Worm (Caenorhabditis elegans): Measurements from ENCODE around the gene nhr-255.

nhr-255 gene

DNA sequence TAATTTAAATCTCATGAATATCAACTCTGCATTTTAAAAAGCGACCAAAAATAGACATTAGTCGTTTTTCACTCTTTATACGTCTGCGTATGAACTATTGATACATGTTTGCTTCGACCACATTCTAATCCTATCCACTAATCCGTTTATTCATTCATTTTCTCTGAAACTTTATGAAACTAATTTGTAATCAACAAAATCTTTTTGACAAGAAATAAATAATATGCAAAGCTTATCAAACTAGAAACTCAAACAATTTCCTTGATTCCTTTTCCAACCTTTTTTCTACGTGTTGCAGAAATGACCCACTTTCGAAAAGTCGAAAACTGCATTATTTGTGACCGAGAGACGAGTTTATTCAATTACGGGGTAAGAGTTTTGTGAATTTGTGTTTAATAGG lies at the start of gene nhr-255:
Gene nhr-255, plus strand, starts transcription at position 301 of the 400 bp plus-strand sequence.
- no peak for TF ChIP-seq pros-1 (tag; optimal IDR thresholded peaks at IDR 0.05)
- no peak for TF ChIP-seq ama-1 (optimal IDR thresholded peaks at IDR 0.05)
- no peak for TF ChIP-seq ceh-18 (tag; optimal IDR thresholded peaks at IDR 0.05)
- TF ChIP-seq ceh-31 (tag; optimal IDR thresholded peaks at IDR 0.05) = no peak
- no peak for TF ChIP-seq madf-2 (tag; optimal IDR thresholded peaks at IDR 0.05)
- no peak for TF ChIP-seq dve-1 (tag; optimal IDR thresholded peaks at IDR 0.05)
- no peak for TF ChIP-seq lin-11 (tag; optimal IDR thresholded peaks at IDR 0.05)
- TF ChIP-seq F13H6.1 (tag; optimal IDR thresholded peaks at IDR 0.05) = no peak
- TF ChIP-seq hlh-15 (tag; optimal IDR thresholded peaks at IDR 0.05) = no peak
- no peak for TF ChIP-seq sdc-2 (tag; optimal IDR thresholded peaks at IDR 0.05)
- TF ChIP-seq sox-2 (GFP tag; IDR thresholded peaks at IDR 0.05) = no peak

DNA sequence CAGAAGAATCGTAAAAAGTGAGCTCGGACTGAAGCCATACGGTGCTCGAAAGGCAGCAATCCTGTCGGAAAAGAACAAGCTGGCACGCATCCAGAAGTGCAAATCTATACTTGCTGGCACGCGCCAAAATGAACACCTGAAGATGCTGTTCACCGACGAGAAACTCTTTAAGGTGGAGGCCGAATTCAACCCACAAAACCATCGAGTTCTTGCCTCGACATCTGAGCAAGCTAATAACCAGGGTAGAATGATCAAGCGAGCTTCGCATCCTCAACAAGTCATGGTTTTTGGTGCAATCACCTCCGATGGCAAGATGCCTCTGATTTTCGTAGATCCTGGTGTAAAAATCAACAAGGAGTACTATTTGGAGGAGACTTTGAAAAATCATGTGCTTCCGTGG lies 48.9 kb upstream of the nhr-255 start:
- no peak for TF ChIP-seq ceh-31 (tag; optimal IDR thresholded peaks at IDR 0.05)
- TF ChIP-seq hlh-13 (GFP tag; optimal IDR thresholded peaks at IDR 0.05) = no peak
- TF ChIP-seq ceh-19 (GFP tag; optimal IDR thresholded peaks at IDR 0.05) = no peak
- TF ChIP-seq sdc-2 (tag; optimal IDR thresholded peaks at IDR 0.05) = no peak
- TF ChIP-seq pax-1 (tag; optimal IDR thresholded peaks at IDR 0.05) = no peak

DNA sequence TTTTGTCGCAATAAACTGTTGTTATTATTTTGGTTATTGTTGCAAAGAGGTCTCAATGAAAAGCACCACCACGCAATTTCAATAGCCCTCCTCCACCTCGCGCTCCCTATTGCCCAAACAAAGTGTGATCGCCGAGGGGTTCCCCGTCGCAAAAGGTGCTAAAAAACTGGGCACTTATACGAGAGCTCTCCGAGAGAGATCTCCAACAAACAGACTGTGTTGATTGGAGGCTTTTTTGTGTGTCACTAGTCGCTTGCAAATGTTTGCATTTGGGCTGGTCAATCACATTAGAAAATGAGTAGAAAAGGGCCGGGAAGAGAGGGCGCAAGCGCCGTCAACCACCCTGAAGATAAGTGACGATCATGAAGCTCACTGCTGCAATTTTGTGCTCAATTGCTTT lies 46.0 kb upstream of the nhr-255 start, which contains the start of gene ZK662.2:
Gene ZK662.2, plus strand, starts transcription at position 301 of the 400 bp plus-strand sequence.
- no peak for TF ChIP-seq ceh-14 (tag; optimal IDR thresholded peaks at IDR 0.05)
- peak; percentile 2 for TF ChIP-seq tbx-2 (tag; optimal IDR thresholded peaks at IDR 0.05)
- TF ChIP-seq syd-9 (tag; optimal IDR thresholded peaks at IDR 0.05) = no peak
- TF ChIP-seq Y22D7AL.16 (tag; optimal IDR thresholded peaks at IDR 0.05) = no peak

DNA sequence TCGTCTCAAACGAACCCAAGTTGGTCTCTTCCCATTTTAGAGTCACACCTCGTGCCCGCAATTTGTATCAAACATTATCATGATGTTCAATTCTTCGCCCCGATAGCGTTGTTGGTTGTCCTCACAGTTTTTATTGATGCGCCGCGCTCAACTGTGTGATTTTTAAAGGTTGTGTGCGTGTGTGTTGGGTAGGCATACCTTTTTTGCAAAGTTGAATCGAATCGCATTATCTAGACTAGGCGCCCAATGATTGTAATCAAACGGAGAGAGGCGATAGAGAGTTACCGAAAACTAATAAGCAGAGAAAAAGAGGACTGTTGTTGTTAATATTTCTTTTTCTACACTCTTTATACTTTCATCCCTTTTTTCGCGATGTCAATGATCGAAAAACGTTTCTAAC lies 42.2 kb upstream of the nhr-255 start:
- no peak for TF ChIP-seq zip-5 (tag; optimal IDR thresholded peaks at IDR 0.05)
- no peak for TF ChIP-seq sox-2 (GFP tag; IDR thresholded peaks at IDR 0.05)

DNA sequence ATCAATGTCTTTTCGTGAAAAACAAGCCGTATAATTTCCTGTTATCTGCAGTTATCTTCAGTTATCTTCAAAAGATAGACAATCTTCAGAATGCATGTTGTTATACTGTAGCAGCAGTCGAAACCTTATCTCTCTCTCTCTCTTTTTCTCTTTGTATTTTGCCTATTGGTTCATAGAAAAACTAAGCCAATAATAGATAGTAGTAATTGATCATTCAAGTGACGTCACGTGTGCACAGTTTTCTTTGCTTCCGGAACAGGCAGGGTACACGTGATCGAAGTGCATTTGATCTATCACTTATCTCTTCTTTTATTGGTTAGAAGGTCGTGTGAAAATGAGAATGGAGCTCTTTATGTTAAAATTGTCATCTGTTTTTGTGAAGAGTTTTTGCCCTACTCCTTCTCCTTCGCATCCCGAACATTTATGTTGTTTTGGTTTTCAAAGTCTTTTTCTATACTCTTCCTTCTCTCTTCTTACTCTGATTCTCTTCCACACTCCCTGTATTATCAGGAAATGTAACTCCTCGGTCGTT lies 37.8 kb upstream of the nhr-255 start:
- no peak for TF ChIP-seq elt-4 (tag; optimal IDR thresholded peaks at IDR 0.05)
- TF ChIP-seq ets-4 (tag; optimal IDR thresholded peaks at IDR 0.05) = no peak
- no peak for TF ChIP-seq gmeb-2 (tag; optimal IDR thresholded peaks at IDR 0.05)
- no peak for TF ChIP-seq hlh-13 (GFP tag; optimal IDR thresholded peaks at IDR 0.05)
- peak; percentile 66 for TF ChIP-seq elt-2 (tag; optimal IDR thresholded peaks at IDR 0.05)
- TF ChIP-seq syd-9 (tag; optimal IDR thresholded peaks at IDR 0.05) = no peak
- peak; percentile 33 for TF ChIP-seq hlh-30 (tag; optimal IDR thresholded peaks at IDR 0.05; ENCODE audit: insufficient read depth)
- no peak for TF ChIP-seq ceh-6 (GFP tag; optimal IDR thresholded peaks at IDR 0.05)
- no peak for TF ChIP-seq nfya-1 (tag; optimal IDR thresholded peaks at IDR 0.05)

DNA sequence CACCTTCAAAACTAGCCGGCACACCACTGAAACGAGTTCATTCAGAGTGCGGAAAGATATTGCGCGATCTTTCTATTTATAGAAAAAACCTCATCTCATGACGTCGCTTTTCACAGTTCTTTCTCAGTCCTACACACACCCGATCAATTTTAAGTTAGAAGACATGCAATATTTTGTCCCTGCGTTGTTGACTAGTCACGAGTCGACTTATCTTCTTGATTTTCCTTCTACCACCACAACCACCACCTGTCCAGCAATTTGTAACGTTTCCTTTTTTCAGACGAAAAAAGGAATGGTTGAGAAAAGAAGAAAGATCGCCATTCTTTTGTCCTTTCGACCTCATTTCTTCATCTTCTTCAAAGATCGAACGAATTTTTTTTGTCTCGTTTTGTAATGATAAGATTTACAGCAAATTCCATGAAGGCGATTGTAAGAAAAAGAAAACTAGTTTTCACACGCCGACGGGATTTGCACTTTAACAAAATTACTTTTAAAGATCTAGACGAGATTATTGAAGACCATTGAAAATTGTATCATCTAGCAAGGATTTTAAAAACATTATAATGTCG lies 36.2 kb upstream of the nhr-255 start:
- no peak for TF ChIP-seq mec-3 (tag; optimal IDR thresholded peaks at IDR 0.05; ENCODE audit: borderline replicate concordance)
- no peak for TF ChIP-seq pat-9 (tag; optimal IDR thresholded peaks at IDR 0.05)
- TF ChIP-seq npax-4 (tag; optimal IDR thresholded peaks at IDR 0.05) = no peak
- TF ChIP-seq Y22D7AL.16 (tag; optimal IDR thresholded peaks at IDR 0.05) = no peak

DNA sequence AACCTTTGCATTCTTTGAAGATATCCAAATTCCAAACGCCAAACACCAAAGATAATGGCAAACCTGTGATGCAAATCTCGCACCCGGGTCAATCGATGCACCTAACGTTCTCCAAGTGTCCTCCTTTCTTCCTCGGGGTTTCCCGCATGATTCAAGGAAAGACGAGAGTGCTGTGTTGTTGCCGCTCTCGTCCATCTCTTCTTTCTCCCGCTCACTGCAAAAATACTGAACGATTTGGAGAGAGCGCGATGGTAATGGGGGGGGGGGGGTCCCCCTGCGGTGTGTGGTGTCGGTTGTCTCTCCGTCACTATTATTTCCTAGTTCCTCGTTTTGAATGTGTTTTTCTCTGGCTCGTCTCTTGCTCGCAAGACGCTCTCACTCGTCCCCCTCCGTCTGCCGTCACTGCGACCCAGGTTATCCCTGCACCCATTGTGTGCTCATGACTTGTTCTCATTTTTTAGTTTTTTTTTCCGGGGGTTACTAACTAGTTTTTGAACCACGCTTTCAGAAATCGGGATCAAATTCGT lies 35.0 kb upstream of the nhr-255 start:
- TF ChIP-seq hlh-30 (tag; optimal IDR thresholded peaks at IDR 0.05; ENCODE audit: insufficient read depth) = peak; percentile 85
- TF ChIP-seq lin-11 (tag; optimal IDR thresholded peaks at IDR 0.05) = no peak
- no peak for TF ChIP-seq dmd-4 (tag; optimal IDR thresholded peaks at IDR 0.05; ENCODE audit: borderline replicate concordance)
- TF ChIP-seq pros-1 (tag; optimal IDR thresholded peaks at IDR 0.05) = peak; percentile 75
- no peak for TF ChIP-seq ztf-16 (tag; optimal IDR thresholded peaks at IDR 0.05)
- TF ChIP-seq rnt-1 (tag; optimal IDR thresholded peaks at IDR 0.05) = peak; percentile 90
- TF ChIP-seq hlh-15 (tag; optimal IDR thresholded peaks at IDR 0.05) = no peak
- TF ChIP-seq fax-1 (tag; optimal IDR thresholded peaks at IDR 0.05) = peak; percentile 14
- TF ChIP-seq ahr-1 (tag; optimal IDR thresholded peaks at IDR 0.05) = no peak
- no peak for TF ChIP-seq fkh-10 (GFP tag; optimal IDR thresholded peaks at IDR 0.05)
- peak; percentile 83 for TF ChIP-seq ceh-19 (GFP tag; optimal IDR thresholded peaks at IDR 0.05)
- no peak for TF ChIP-seq pax-1 (tag; optimal IDR thresholded peaks at IDR 0.05)
- TF ChIP-seq ama-1 (optimal IDR thresholded peaks at IDR 0.05) = no peak
- peak; percentile 64 for TF ChIP-seq hlh-6 (tag; optimal IDR thresholded peaks at IDR 0.05)
- no peak for TF ChIP-seq unc-86 (tag; optimal IDR thresholded peaks at IDR 0.05)
- TF ChIP-seq hlh-13 (GFP tag; optimal IDR thresholded peaks at IDR 0.05) = no peak
- TF ChIP-seq mec-3 (tag; optimal IDR thresholded peaks at IDR 0.05; ENCODE audit: borderline replicate concordance) = no peak
- peak; percentile 63 for TF ChIP-seq ceh-30 (tag; optimal IDR thresholded peaks at IDR 0.05)
